Worm (Caenorhabditis elegans): ENCODE results near the gene Y46G5A.22.

DNA sequence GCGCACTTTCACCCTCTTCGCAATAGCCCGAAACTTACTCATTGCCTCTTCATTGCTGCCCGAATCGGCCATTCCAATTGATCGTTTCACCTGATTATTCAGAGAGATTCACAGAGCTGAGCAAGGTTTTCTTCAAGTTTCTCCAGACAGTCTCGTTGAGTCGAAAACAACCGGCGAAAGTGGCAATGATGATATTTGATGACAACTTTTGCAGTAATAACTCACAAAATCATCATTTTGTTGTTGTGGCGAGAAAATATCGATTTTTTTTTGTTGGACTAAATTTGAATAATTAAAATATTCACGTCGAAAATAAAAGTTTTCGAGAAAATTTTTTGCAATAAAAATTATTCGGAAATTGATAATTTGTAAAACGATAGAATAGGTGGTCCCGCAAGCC is 47.2 kb upstream of the Y46G5A.22 start, which contains the start of gene snf-5:
- TF ChIP-seq F13C5.2 (tag; optimal IDR thresholded peaks at IDR 0.05) = no peak
- TF ChIP-seq ama-1 (optimal IDR thresholded peaks at IDR 0.05) = no peak
- no peak for TF ChIP-seq scrt-1 (GFP tag; IDR thresholded peaks at IDR 0.05)
- TF ChIP-seq ets-7 (tag; optimal IDR thresholded peaks at IDR 0.05) = no peak
- TF ChIP-seq hmg-4 (GFP tag; optimal IDR thresholded peaks at IDR 0.05) = no peak
- TF ChIP-seq aly-1 (tag; optimal IDR thresholded peaks at IDR 0.05) = no peak
- no peak for TF ChIP-seq flt-1 (GFP tag; IDR thresholded peaks at IDR 0.05)
- TF ChIP-seq tra-4 (tag; optimal IDR thresholded peaks at IDR 0.05) = no peak
- no peak for TF ChIP-seq hnd-1 (tag; optimal IDR thresholded peaks at IDR 0.05)
- TF ChIP-seq B0310.2 (tag; optimal IDR thresholded peaks at IDR 0.05) = no peak
- no peak for TF ChIP-seq sea-1 (GFP tag; conservative IDR thresholded peaks at IDR 0.05)

All from whole organism, early embryonic.